Fruit fly (Drosophila melanogaster) Kc167 (cell line): ENCODE data around the gene klu.

Source experiments
- insv ChIP-seq: fragments of >200 bp; optimal IDR thresholded peaks from 3 replicates; lab custom pipeline; 2018; ENCODE audit warnings: missing external identifiers
- psq ChIP-seq: fragments of >200 bp; optimal IDR thresholded peaks from 2 replicates; lab custom pipeline; 2017; ENCODE audit warnings: missing external identifiers
- ttk ChIP-seq: sonication (Bioruptor generic); optimal IDR thresholded peaks from 2 replicates; lab custom pipeline; 2017; ENCODE audit warnings: missing external identifiers

DNA sequence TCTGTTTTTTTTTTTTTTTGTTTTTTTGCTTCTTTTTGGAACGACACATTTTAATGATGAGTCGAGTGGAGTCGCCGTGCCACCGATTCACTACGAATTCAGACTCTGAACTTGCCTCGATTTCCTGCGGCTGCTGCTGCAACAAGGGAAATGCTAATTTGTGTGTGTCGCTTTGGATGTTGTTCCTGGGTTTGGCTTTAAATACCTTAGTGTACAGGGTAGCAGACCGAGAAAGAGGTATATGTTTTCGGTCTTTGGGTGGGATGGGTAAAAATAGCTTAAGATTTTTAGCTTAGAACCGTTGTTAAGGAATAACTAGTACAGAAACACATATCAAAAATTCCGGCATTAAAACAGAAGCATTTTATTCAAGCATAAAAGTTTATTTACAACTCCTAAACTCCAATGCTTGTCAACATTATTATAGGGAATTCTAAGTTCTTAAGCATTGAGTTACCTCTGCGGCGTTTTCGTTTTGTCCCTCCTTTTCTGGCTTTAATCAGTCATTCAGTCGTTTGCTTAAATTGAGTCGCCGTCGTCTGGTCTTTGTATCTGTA is 73.9 kb downstream of the klu start:
- TF ChIP-seq ttk (lab: Kevin White, UChicago) (no peak), insv (no peak), psq (lab: Kevin White, UChicago) (no peak)
